Worm (Caenorhabditis elegans): ENCODE data around the gene srab-22.
A peak's percentile ranks its signal among the peaks of the same experiment; 100 is the strongest.

srab-22 gene

ce11 chrV:3464897-3465296 lies 38.7 kb downstream of the srab-22 start:
- no peak for TF ChIP-seq irx-1 (tag; optimal IDR thresholded peaks at IDR 0.05)
- TF ChIP-seq grh-1 (GFP tag; IDR thresholded peaks at IDR 0.05) = no peak
- no peak for TF ChIP-seq snu-23 (GFP tag; optimal IDR thresholded peaks at IDR 0.05)
- TF ChIP-seq ama-1 (optimal IDR thresholded peaks at IDR 0.05) = no peak
- no peak for TF ChIP-seq xbp-1 (tag; optimal IDR thresholded peaks at IDR 0.05)
- no peak for TF ChIP-seq fkh-4 (tag; optimal IDR thresholded peaks at IDR 0.05; ENCODE audit: borderline replicate concordance)
- TF ChIP-seq lsy-2 (tag; optimal IDR thresholded peaks at IDR 0.05) = no peak
- no peak for TF ChIP-seq nhr-20 (tag; optimal IDR thresholded peaks at IDR 0.05)
- no peak for TF ChIP-seq zag-1 (tag; optimal IDR thresholded peaks at IDR 0.05)
- no peak for TF ChIP-seq mdl-1 (tag; optimal IDR thresholded peaks at IDR 0.05)
- TF ChIP-seq egl-27 (tag; optimal IDR thresholded peaks at IDR 0.05) = no peak
- no peak for TF ChIP-seq Y116A8C.19 (tag; optimal IDR thresholded peaks at IDR 0.05; ENCODE audit: borderline replicate concordance)
- TF ChIP-seq aha-1 (tag; optimal IDR thresholded peaks at IDR 0.05) = no peak
- no peak for TF ChIP-seq mef-2 (tag; optimal IDR thresholded peaks at IDR 0.05)
- TF ChIP-seq hpl-2 (GFP tag; optimal IDR thresholded peaks at IDR 0.05) = no peak
- no peak for TF ChIP-seq lin-39 (tag; optimal IDR thresholded peaks at IDR 0.05)
- no peak for TF ChIP-seq unc-86 (tag; optimal IDR thresholded peaks at IDR 0.05)

DNA sequence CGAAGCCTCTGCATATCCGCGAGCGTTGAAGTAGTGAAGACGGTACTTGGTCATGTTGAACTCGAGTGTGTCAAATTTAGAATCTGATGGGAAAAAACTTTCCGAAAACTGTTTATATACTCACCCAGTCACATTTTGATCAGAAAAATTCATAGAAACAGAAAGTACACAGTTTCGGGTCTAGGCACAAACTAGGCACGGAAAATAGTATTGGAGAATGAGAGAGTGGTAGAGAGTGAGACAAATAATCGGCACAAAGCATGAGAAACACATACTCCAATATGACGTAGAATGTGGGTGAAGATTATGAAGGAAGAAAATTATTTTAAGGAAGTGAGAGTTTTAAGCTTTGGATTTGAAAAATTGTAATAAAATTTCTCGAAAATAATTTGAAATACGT lies 42.3 kb downstream of the srab-22 start, which contains the start of gene gst-33:
TSS of gene gst-33 (minus strand) at position 127 of the 400 bp plus-strand sequence.
- no peak for TF ChIP-seq ets-5 (GFP tag; IDR thresholded peaks at IDR 0.05)
- TF ChIP-seq nhr-237 (tag; optimal IDR thresholded peaks at IDR 0.05) = no peak
- peak; percentile 40 for TF ChIP-seq nhr-90 (tag; optimal IDR thresholded peaks at IDR 0.05; ENCODE audit: poor library complexity)
- TF ChIP-seq lin-35 (GFP tag; optimal IDR thresholded peaks at IDR 0.05) = peak in 1 of 2 experiments; percentile 44
- TF ChIP-seq snpc-4 (tag; optimal IDR thresholded peaks at IDR 0.05) = no peak
- TF ChIP-seq dsc-1 (tag; optimal IDR thresholded peaks at IDR 0.05) = no peak
- TF ChIP-seq swsn-7 (tag; optimal IDR thresholded peaks at IDR 0.05) = no peak
- TF ChIP-seq ztf-4 (tag; optimal IDR thresholded peaks at IDR 0.05) = no peak
- no peak for TF ChIP-seq nhr-47 (tag; optimal IDR thresholded peaks at IDR 0.05)
- peak in 1 of 2 experiments; percentile 28 for TF ChIP-seq mdl-1 (tag; optimal IDR thresholded peaks at IDR 0.05)
- TF ChIP-seq fkh-10 (GFP tag; optimal IDR thresholded peaks at IDR 0.05) = no peak
- no peak for TF ChIP-seq nhr-19 (GFP tag; conservative IDR thresholded peaks at IDR 0.05)
- TF ChIP-seq elt-2 (tag; optimal IDR thresholded peaks at IDR 0.05) = peak; percentile 69
- no peak for TF ChIP-seq ama-1 (optimal IDR thresholded peaks at IDR 0.05)
- peak; percentile 92 for TF ChIP-seq blmp-1 (tag; optimal IDR thresholded peaks at IDR 0.05)
- peak; percentile 80 for TF ChIP-seq nhr-85 (tag)
- no peak for TF ChIP-seq egl-27 (tag; optimal IDR thresholded peaks at IDR 0.05)
- peak; percentile 16 for TF ChIP-seq nhr-77 (tag; optimal IDR thresholded peaks at IDR 0.05)
- TF ChIP-seq pag-3 (tag; optimal IDR thresholded peaks at IDR 0.05; ENCODE audit: borderline replicate concordance, insufficient read depth) = no peak
- no peak for TF ChIP-seq egl-13 (tag; optimal IDR thresholded peaks at IDR 0.05)
- TF ChIP-seq lin-13 (GFP tag; optimal IDR thresholded peaks at IDR 0.05) = no peak
- no peak for TF ChIP-seq lir-3 (tag; optimal IDR thresholded peaks at IDR 0.05; ENCODE audit: poor library complexity)
- TF ChIP-seq snu-23 (GFP tag; optimal IDR thresholded peaks at IDR 0.05) = peak; percentile 51
- no peak for TF ChIP-seq nhr-28 (tag; optimal IDR thresholded peaks at IDR 0.05)
- no peak for TF ChIP-seq nhr-84 (tag; optimal IDR thresholded peaks at IDR 0.05)
- TF ChIP-seq efl-1 (optimal IDR thresholded peaks at IDR 0.05) = peak; percentile 20 to 33
- TF ChIP-seq efl-1 (GFP tag; optimal IDR thresholded peaks at IDR 0.05 in 1 of 2) = peak in 1 of 2 experiments; percentile 85
- TF ChIP-seq jun-1 (tag; optimal IDR thresholded peaks at IDR 0.05) = no peak
- TF ChIP-seq unc-30 (tag; optimal IDR thresholded peaks at IDR 0.05) = no peak
- peak; percentile 69 for TF ChIP-seq nhr-20 (tag; optimal IDR thresholded peaks at IDR 0.05)
- TF ChIP-seq C16A3.4 (tag; optimal IDR thresholded peaks at IDR 0.05) = no peak
- TF ChIP-seq isw-1 (GFP tag; IDR thresholded peaks at IDR 0.05) = no peak
- TF ChIP-seq vab-15 (tag; optimal IDR thresholded peaks at IDR 0.05) = no peak
- no peak for TF ChIP-seq lin-15B (tag; optimal IDR thresholded peaks at IDR 0.05)
- TF ChIP-seq dpl-1 (GFP tag; optimal IDR thresholded peaks at IDR 0.05) = peak in 1 of 3 experiments; percentile 9
- no peak for TF ChIP-seq lin-39 (tag; optimal IDR thresholded peaks at IDR 0.05)
- no peak for TF ChIP-seq nhr-76 (tag; optimal IDR thresholded peaks at IDR 0.05)
- no peak for TF ChIP-seq pax-3 (tag; optimal IDR thresholded peaks at IDR 0.05)
- TF ChIP-seq rnt-1 (tag; optimal IDR thresholded peaks at IDR 0.05) = no peak
- TF ChIP-seq unc-62 (GFP tag; optimal IDR thresholded peaks at IDR 0.05) = no peak
- TF ChIP-seq elt-3 (tag; optimal IDR thresholded peaks at IDR 0.05) = peak in 1 of 6 experiments; percentile 26
